Worm (Caenorhabditis elegans) whole organism, L1 larva: ENCODE results near the gene plk-1.

Source experiments
- C04F5.9 ChIP-seq: sonication (generic microtip); optimal IDR thresholded peaks from 2 replicates; lab custom pipeline; 2016; ENCODE audit warnings: missing genetic modification characterization, missing compliant biosample characterization
- dpl-1 ChIP-seq, 3 experiments: fragments of 150-350 bp in 2 of 3; sonication (generic microtip) in 1 of 3; optimal IDR thresholded peaks; 2 replicates each; lab custom pipeline; 2014 to 2017; ENCODE audit warnings: missing biosample characterization in 3 of 3, missing genetic modification characterization in 3 of 3, missing genetic modification reagents in 3 of 3
- egl-27 ChIP-seq, 2 experiments: fragments of 150-350 bp in 1 of 2; sonication (generic microtip); optimal IDR thresholded peaks; 3 replicates each; lab custom pipeline; 2017 to 2018; ENCODE audit warnings: missing biosample characterization in 2 of 2, missing genetic modification characterization in 2 of 2, missing genetic modification reagents in 2 of 2
- jun-1 ChIP-seq: fragments of 150-350 bp; optimal IDR thresholded peaks from 2 replicates; lab custom pipeline; 2014; ENCODE audit warnings: missing biosample characterization, missing genetic modification reagents, missing genetic modification characterization
- snpc-4 ChIP-seq: fragments of 150-350 bp; optimal IDR thresholded peaks from 2 replicates; lab custom pipeline; 2014; ENCODE audit warnings: missing biosample characterization, missing genetic modification characterization
- unc-130 ChIP-seq: fragments of 150-350 bp; optimal IDR thresholded peaks from 2 replicates; lab custom pipeline; 2017; ENCODE audit warnings: missing biosample characterization, missing genetic modification characterization, inconsistent platforms

DNA sequence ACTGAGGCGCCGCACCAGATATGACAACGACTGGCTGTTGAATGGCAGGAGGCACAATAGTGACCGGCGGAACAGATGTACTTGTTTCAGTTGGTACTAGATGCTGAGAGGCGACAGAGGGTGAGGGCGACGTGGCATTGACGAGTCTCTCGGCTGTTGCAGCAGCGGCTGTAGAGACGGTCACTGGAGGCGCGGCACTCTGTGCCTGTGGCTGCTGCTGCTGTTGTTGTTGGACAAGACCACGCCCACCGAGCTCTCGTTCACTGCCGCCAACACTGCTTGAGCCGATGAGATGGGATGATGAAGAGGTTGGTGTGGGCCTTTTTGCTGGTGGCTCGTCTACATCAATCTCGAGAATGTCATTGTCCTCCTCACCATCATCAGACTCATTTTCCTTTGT, 16.0 kb downstream of the plk-1 start:
- TF ChIP-seq unc-130 (tag; lab: Kevin White, UChicago), result no peak
- no peak for TF ChIP-seq egl-27 (tag; optimal IDR thresholded peaks at IDR 0.05; lab: Kevin White, UChicago)
- TF ChIP-seq C04F5.9 (tag; lab: Kevin White, UChicago), result no peak
- TF ChIP-seq dpl-1 (GFP tag; optimal IDR thresholded peaks at IDR 0.05; lab: Kevin White, UChicago), result no peak
- TF ChIP-seq jun-1 (tag; lab: Kevin White, UChicago), result no peak
- no peak for TF ChIP-seq snpc-4
